Fruit fly (Drosophila melanogaster) whole organism, embryonic: ENCODE results near the gene CG10512.

Source experiments
- CG10431 ChIP-seq: fragments of 200-800 bp; sonication (Bioruptor generic); optimal IDR thresholded peaks from 3 replicates; lab custom pipeline; 2018; ENCODE audit warnings: missing biosample characterization, mild to moderate bottlenecking, missing genetic modification characterization
- CG11696 ChIP-seq: fragments of 200-800 bp; sonication (Bioruptor generic); IDR thresholded peaks from 2 replicates; pipeline ENCODE4 v1.3.6; 2022; ENCODE audit warnings: missing biosample characterization, missing genetic modification characterization
- CG12071 ChIP-seq: fragments of 200-800 bp; sonication (Bioruptor generic); optimal IDR thresholded peaks from 3 replicates; lab custom pipeline; 2018; ENCODE audit warnings: missing biosample characterization, mild to moderate bottlenecking, missing genetic modification characterization
- CG12659 ChIP-seq: fragments of 200-800 bp; sonication (Bioruptor generic); optimal IDR thresholded peaks from 3 replicates; lab custom pipeline; 2017; ENCODE audit warnings: mild to moderate bottlenecking, missing biosample characterization, missing genetic modification reagents, missing genetic modification characterization
- CG12769 ChIP-seq: fragments of 200-800 bp; sonication (Bioruptor generic); optimal IDR thresholded peaks from 2 replicates; lab custom pipeline; 2019; ENCODE audit warnings: missing biosample characterization, mild to moderate bottlenecking, missing genetic modification characterization, moderate library complexity
- CG13424 ChIP-seq: fragments of 200-800 bp; sonication (Bioruptor generic); optimal IDR thresholded peaks from 2 replicates; lab custom pipeline; 2019; ENCODE audit warnings: missing biosample characterization, mild to moderate bottlenecking, missing genetic modification characterization, moderate library complexity
- CG13624 ChIP-seq: fragments of 200-800 bp; sonication (Bioruptor generic); optimal IDR thresholded peaks from 2 replicates; lab custom pipeline; 2016; ENCODE audit warnings: missing biosample characterization, missing genetic modification characterization
- CG17385 ChIP-seq: fragments of 200-800 bp; sonication (Bioruptor generic); optimal IDR thresholded peaks from 3 replicates; lab custom pipeline; 2018; ENCODE audit warnings: missing biosample characterization, mild to moderate bottlenecking, missing genetic modification characterization
- CG17912 ChIP-seq: fragments of 200-800 bp; sonication (Bioruptor generic); optimal IDR thresholded peaks from 2 replicates; lab custom pipeline; 2018; ENCODE audit warnings: missing biosample characterization, mild to moderate bottlenecking, missing genetic modification characterization
- CG18011 ChIP-seq: fragments of 200-800 bp; sonication (Bioruptor generic); optimal IDR thresholded peaks from 2 replicates; lab custom pipeline; 2017; ENCODE audit warnings: missing biosample characterization, missing genetic modification characterization, mild to moderate bottlenecking, moderate library complexity, missing genotype
- CG18599 ChIP-seq: fragments of 200-800 bp; sonication (Bioruptor generic); optimal IDR thresholded peaks from 3 replicates; lab custom pipeline; 2017; ENCODE audit warnings: missing biosample characterization, missing genetic modification characterization, mild to moderate bottlenecking, moderate library complexity, missing genetic modification reagents
- CG30403 ChIP-seq: fragments of 200-800 bp; sonication (Bioruptor generic); optimal IDR thresholded peaks from 3 replicates; lab custom pipeline; 2016; ENCODE audit warnings: missing biosample characterization, missing genetic modification characterization
- CG3281 ChIP-seq: fragments of 200-800 bp; sonication (Bioruptor generic); optimal IDR thresholded peaks from 3 replicates; lab custom pipeline; 2017; ENCODE audit warnings: missing biosample characterization, mild to moderate bottlenecking, missing genetic modification characterization
- CG3995 ChIP-seq: fragments of 200-800 bp; sonication (Bioruptor generic); optimal IDR thresholded peaks from 3 replicates; lab custom pipeline; 2016; ENCODE audit warnings: missing biosample characterization, missing genetic modification characterization
- CG4730 ChIP-seq: fragments of 200-800 bp; sonication (Bioruptor generic); IDR thresholded peaks from 2 replicates; pipeline ENCODE4 v1.3.6; 2022; ENCODE audit warnings: missing biosample characterization, missing genetic modification characterization
- CG5180 ChIP-seq: fragments of 200-800 bp; sonication (Bioruptor generic); optimal IDR thresholded peaks from 3 replicates; lab custom pipeline; 2017; ENCODE audit warnings: missing biosample characterization, missing genetic modification characterization, mild to moderate bottlenecking, moderate library complexity, missing genetic modification reagents
- CG7928 ChIP-seq: fragments of 200-800 bp; sonication (Bioruptor generic); optimal IDR thresholded peaks from 2 replicates; lab custom pipeline; 2017; ENCODE audit warnings: missing biosample characterization, mild to moderate bottlenecking, missing genetic modification characterization
- CG8290 ChIP-seq, 3 experiments: fragments of 200-800 bp; sonication (Bioruptor generic); optimal IDR thresholded peaks; 2 replicates each; lab custom pipeline; 2016 to 2019; ENCODE audit warnings: missing biosample characterization in 3 of 3, missing genetic modification characterization in 3 of 3, mild to moderate bottlenecking in 2 of 3, moderate library complexity in 1 of 3
- CG8388 ChIP-seq: fragments of 200-800 bp; sonication (Bioruptor generic); optimal IDR thresholded peaks from 2 replicates; lab custom pipeline; 2019; ENCODE audit warnings: missing biosample characterization, mild to moderate bottlenecking, missing genetic modification characterization, moderate library complexity
- CG9817 ChIP-seq: fragments of 200-800 bp; sonication (Bioruptor generic); optimal IDR thresholded peaks from 2 replicates; lab custom pipeline; 2018; ENCODE audit warnings: missing biosample characterization, mild to moderate bottlenecking, missing genetic modification characterization, moderate library complexity
- CHES-1-like ChIP-seq: fragments of 200-800 bp; sonication (Bioruptor generic); optimal IDR thresholded peaks from 2 replicates; lab custom pipeline; 2016; ENCODE audit warnings: missing biosample characterization, missing genetic modification characterization
- D19B ChIP-seq: fragments of 200-800 bp; sonication (Bioruptor generic); optimal IDR thresholded peaks from 2 replicates; lab custom pipeline; 2017; ENCODE audit warnings: missing biosample characterization, mild to moderate bottlenecking, missing genetic modification characterization
- Fer1 ChIP-seq: fragments of 200-800 bp; sonication (Bioruptor generic); optimal IDR thresholded peaks from 2 replicates; lab custom pipeline; 2017; ENCODE audit warnings: missing biosample characterization, mild to moderate bottlenecking, missing genetic modification characterization
- Fer2 ChIP-seq: fragments of 200-800 bp; sonication (Bioruptor generic); optimal IDR thresholded peaks from 2 replicates; lab custom pipeline; 2018; ENCODE audit warnings: missing biosample characterization, mild to moderate bottlenecking, missing genetic modification characterization, moderate library complexity
- Fer3 ChIP-seq: fragments of 200-800 bp; sonication (Bioruptor generic); optimal IDR thresholded peaks from 2 replicates; lab custom pipeline; 2018; ENCODE audit warnings: missing biosample characterization, mild to moderate bottlenecking, missing genetic modification characterization, moderate library complexity
- Gug ChIP-seq: fragments of 200-800 bp; sonication (Bioruptor generic); IDR thresholded peaks from 4 replicates; pipeline ENCODE4 v1.3.6; 2022; ENCODE audit warnings: missing biosample characterization, missing genetic modification characterization
- Jarid2 ChIP-seq: fragments of 200-800 bp; sonication (Bioruptor generic); optimal IDR thresholded peaks from 3 replicates; lab custom pipeline; 2017; ENCODE audit warnings: mild to moderate bottlenecking, missing biosample characterization, missing genetic modification reagents, missing genetic modification characterization
- Med ChIP-seq: fragments of 200-800 bp; sonication (Bioruptor generic); peaks from one replicate; lab custom pipeline; 2016; ENCODE audit warnings: missing biosample characterization, missing genetic modification characterization, mild to moderate bottlenecking, inconsistent platforms, moderate library complexity
- Meics ChIP-seq: fragments of 200-800 bp; sonication (Bioruptor generic); optimal IDR thresholded peaks from 2 replicates; lab custom pipeline; 2017; ENCODE audit warnings: missing biosample characterization, mild to moderate bottlenecking, missing genetic modification characterization
- PHDP ChIP-seq: fragments of 200-800 bp; sonication (Bioruptor generic); optimal IDR thresholded peaks from 3 replicates; lab custom pipeline; 2018; ENCODE audit warnings: missing biosample characterization, mild to moderate bottlenecking, missing genetic modification characterization, moderate library complexity
- Poxn ChIP-seq: fragments of 200-800 bp; sonication (Bioruptor generic); IDR thresholded peaks from 2 replicates; pipeline ENCODE4 v1.3.6; 2022; ENCODE audit warnings: missing biosample characterization, missing genetic modification characterization
- Sin3A ChIP-seq: fragments of >200 bp; optimal IDR thresholded peaks from 2 replicates; lab custom pipeline; 2018
- Sox102F ChIP-seq: fragments of 200-800 bp; sonication (Bioruptor generic); optimal IDR thresholded peaks from 2 replicates; lab custom pipeline; 2018; ENCODE audit warnings: missing biosample characterization, mild to moderate bottlenecking, missing genetic modification characterization, moderate library complexity
- Spps ChIP-seq: fragments of 200-800 bp; sonication (Bioruptor generic); optimal IDR thresholded peaks from 2 replicates; lab custom pipeline; 2018; ENCODE audit warnings: missing biosample characterization, mild to moderate bottlenecking, missing genetic modification characterization
- Xbp1 ChIP-seq: fragments of 200-800 bp; sonication (Bioruptor generic); optimal IDR thresholded peaks from 3 replicates; lab custom pipeline; 2016; ENCODE audit warnings: missing biosample characterization, mild to moderate bottlenecking, missing genetic modification characterization
- aop ChIP-seq: fragments of 200-800 bp; sonication (Bioruptor generic); IDR thresholded peaks from 2 replicates; pipeline ENCODE4 v1.3.6; 2022; ENCODE audit warnings: missing biosample characterization, missing genetic modification characterization
- chinmo ChIP-seq: fragments of 200-800 bp; sonication (Bioruptor generic); IDR thresholded peaks from 4 replicates; pipeline ENCODE4 v1.3.6; 2022; ENCODE audit warnings: missing biosample characterization, missing genetic modification characterization; ENCODE audit not compliant: partially characterized antibody
- dm ChIP-seq: fragments of 200-800 bp; sonication (Bioruptor generic); optimal IDR thresholded peaks from 3 replicates; lab custom pipeline; 2016; ENCODE audit warnings: missing biosample characterization, missing genetic modification characterization
- fd3F ChIP-seq: fragments of 200-800 bp; sonication (Bioruptor generic); optimal IDR thresholded peaks from 2 replicates; lab custom pipeline; 2018; ENCODE audit warnings: missing biosample characterization, mild to moderate bottlenecking, missing genetic modification characterization, moderate library complexity
- fd64A ChIP-seq: fragments of 200-800 bp; sonication (Bioruptor generic); optimal IDR thresholded peaks from 3 replicates; lab custom pipeline; 2018; ENCODE audit warnings: missing biosample characterization, mild to moderate bottlenecking, missing genetic modification characterization
- gem ChIP-seq: fragments of 200-800 bp; sonication (Bioruptor generic); optimal IDR thresholded peaks from 2 replicates; lab custom pipeline; 2019; ENCODE audit warnings: missing biosample characterization, mild to moderate bottlenecking, missing genetic modification characterization, moderate library complexity
- gsb ChIP-seq: fragments of 200-800 bp; sonication (Bioruptor generic); IDR thresholded peaks from 2 replicates; pipeline ENCODE4 v1.3.6; 2022; ENCODE audit warnings: missing biosample characterization, missing genetic modification characterization
- hb ChIP-seq: fragments of 200-800 bp; sonication (Bioruptor generic); IDR thresholded peaks from 3 replicates; pipeline ENCODE4 v1.3.6; 2022; ENCODE audit warnings: missing biosample characterization, missing genetic modification characterization; ENCODE audit not compliant: partially characterized antibody
- jing ChIP-seq: fragments of 200-800 bp; sonication (Bioruptor generic); optimal IDR thresholded peaks from 2 replicates; lab custom pipeline; 2018; ENCODE audit warnings: missing biosample characterization, mild to moderate bottlenecking, missing genetic modification characterization
- lilli ChIP-seq: fragments of 200-800 bp; sonication (Bioruptor generic); optimal IDR thresholded peaks from 3 replicates; lab custom pipeline; 2016; ENCODE audit warnings: missing biosample characterization, missing genetic modification characterization
- nerfin-1 ChIP-seq: fragments of 200-800 bp; sonication (Bioruptor generic); optimal IDR thresholded peaks from 3 replicates; lab custom pipeline; 2019; ENCODE audit warnings: missing biosample characterization, mild to moderate bottlenecking, missing genetic modification characterization, moderate library complexity
- onecut ChIP-seq: fragments of 200-800 bp; sonication (Bioruptor generic); IDR thresholded peaks from 2 replicates; pipeline ENCODE4 v1.3.6; 2022; ENCODE audit warnings: missing biosample characterization, missing genetic modification characterization
- pros ChIP-seq: fragments of 200-800 bp; sonication (Bioruptor generic); optimal IDR thresholded peaks from 3 replicates; lab custom pipeline; 2019; ENCODE audit warnings: missing biosample characterization, mild to moderate bottlenecking, missing genetic modification characterization, moderate library complexity
- unpg ChIP-seq: fragments of 200-800 bp; sonication (Bioruptor generic); optimal IDR thresholded peaks from 3 replicates; lab custom pipeline; 2018; ENCODE audit warnings: missing biosample characterization, mild to moderate bottlenecking, missing genetic modification characterization, moderate library complexity

Gene CG10512

DNA sequence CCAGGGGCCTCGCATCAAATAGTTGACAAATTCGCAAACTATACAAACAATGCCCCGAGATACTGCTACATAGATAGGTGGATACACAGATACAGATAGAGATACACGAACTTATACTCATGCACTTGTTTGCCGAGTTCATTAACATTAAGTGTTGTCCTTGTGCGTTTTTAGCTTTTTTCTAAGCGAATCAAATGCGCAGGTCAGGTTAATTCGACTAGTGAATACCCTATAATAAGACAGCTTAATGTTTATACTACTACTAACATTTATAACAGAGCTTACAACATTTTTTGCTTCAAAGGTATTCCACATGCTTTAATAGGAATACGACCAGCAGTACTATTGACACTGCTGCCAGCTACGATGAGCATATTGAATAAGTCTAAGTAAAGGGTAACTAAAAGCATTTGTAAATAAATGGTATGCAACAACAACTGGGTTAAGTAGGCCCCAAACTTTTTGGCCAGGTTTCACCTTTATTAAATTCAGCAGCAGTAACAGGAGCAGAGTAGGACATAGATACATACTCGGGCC lies 38.8 kb downstream of the CG10512 start (continued):
- TF ChIP-seq CG13424 (tag; lab: Kevin White, UChicago) (peak; percentile 29), Sin3A (lab: Kevin White, UChicago) (no peak), Fer3 (peak; percentile 4), fd64A (no peak), nerfin-1 (tag; lab: Kevin White, UChicago) (no peak), unpg (peak; percentile 9), jing (GFP tag; lab: Kevin White, UChicago) (peak; percentile 10), Poxn (GFP tag; lab: Robert Waterston, UW) (no peak), CG3995 (GFP tag; lab: Kevin White, UChicago) (no peak), onecut (no peak), Gug (0 out of 4 replicates have a peak, but pooled peaks have one; percentile 1), D19B (GFP tag; lab: Kevin White, UChicago) (peak; percentile 48), CG5180 (GFP tag; lab: Kevin White, UChicago) (no peak), CG12769 (tag; lab: Kevin White, UChicago) (peak; percentile 47), CG12659 (no peak), Xbp1 (no peak), CG9817 (tag; lab: Kevin White, UChicago) (peak; percentile 4), CG30403 (GFP tag; lab: Kevin White, UChicago) (peak; percentile 22), Meics (GFP tag; lab: Kevin White, UChicago) (peak; percentile 25), CG3281 (GFP tag; lab: Kevin White, UChicago) (peak; percentile 17), CG10431 (GFP tag; lab: Kevin White, UChicago) (no peak), CG13624 (GFP tag; lab: Kevin White, UChicago) (peak; percentile 18), CG18599 (peak; percentile 28), CG8290 (GFP tag; optimal IDR thresholded peaks at IDR 0.05; lab: Kevin White, UChicago) (no peak), CG8290 (tag; optimal IDR thresholded peaks at IDR 0.05; lab: Kevin White, UChicago) (peak in 1 of 2 experiments; percentile 22), Med (GFP tag; lab: Kevin White, UChicago) (peak; percentile 56), CG11696 (GFP tag; lab: Robert Waterston, UW) (no peak), lilli (GFP tag; lab: Kevin White, UChicago) (peak; percentile 11), CG8388 (GFP tag; lab: Kevin White, UChicago) (no peak), Fer1 (GFP tag; lab: Kevin White, UChicago) (peak; percentile 25), CG18011 (GFP tag; lab: Kevin White, UChicago) (no peak), Fer2 (tag; lab: Kevin White, UChicago) (no peak), Sox102F (peak; percentile 1), CG7928 (GFP tag; lab: Kevin White, UChicago) (no peak), aop (GFP tag; lab: Robert Waterston, UW) (no peak), Jarid2 (peak; percentile 7), Spps (no peak), chinmo (no peak), gsb (GFP tag; lab: Robert Waterston, UW) (no peak), pros (GFP tag; lab: Kevin White, UChicago) (no peak), CG17912 (no peak), CG12071 (GFP tag; lab: Kevin White, UChicago) (no peak), CG17385 (GFP tag; lab: Kevin White, UChicago) (no peak), CHES-1-like (GFP tag; lab: Kevin White, UChicago) (no peak), hb (no peak), gem (tag; lab: Kevin White, UChicago) (peak; percentile 40), dm (GFP tag; lab: Kevin White, UChicago) (no peak), CG4730 (GFP tag; lab: Robert Waterston, UW) (no peak), fd3F (peak; percentile 44), PHDP (tag; lab: Kevin White, UChicago) (peak; percentile 25)
